Fruit fly (Drosophila melanogaster): ENCODE measurements around the gene Vap33.
A peak's percentile ranks its signal among the peaks of the same experiment; 100 is the strongest.

The Vap33 gene

DNA sequence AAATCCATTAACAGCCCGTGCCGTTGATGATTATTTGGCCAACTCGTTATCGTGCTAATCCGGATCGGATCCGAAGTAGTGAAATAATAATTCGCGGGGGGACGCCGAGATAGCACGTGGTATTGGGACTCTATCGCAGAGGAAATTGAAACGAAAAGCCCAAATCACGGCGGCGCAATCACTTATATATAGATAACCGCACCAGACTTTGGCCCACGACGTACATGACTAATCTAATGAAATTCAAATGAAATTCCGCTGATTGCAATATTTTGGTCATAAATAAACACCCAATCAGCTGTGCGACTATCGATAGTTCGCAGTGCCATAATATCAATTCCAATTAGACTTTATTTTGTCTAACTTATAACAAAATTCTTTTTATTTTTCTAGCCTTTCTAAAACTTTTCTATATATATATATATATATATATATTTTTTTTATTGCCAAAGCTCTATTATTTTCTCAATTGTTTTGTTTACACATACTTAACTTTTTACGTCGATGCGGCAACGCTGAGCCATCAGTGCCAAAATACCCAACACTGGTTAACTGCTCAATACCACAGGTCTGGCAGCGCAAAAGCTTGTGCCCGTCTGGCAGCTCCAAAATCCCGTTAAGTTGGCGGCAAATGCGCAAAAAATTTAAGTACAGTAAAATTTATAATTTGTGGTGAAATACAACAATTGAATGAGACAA, 19.7 kb downstream of the Vap33 start, which contains the start of gene CG6428 (continued):
- TF ChIP-seq CG5245 (GFP tag; optimal IDR thresholded peaks at IDR 0.05), result no peak
- TF ChIP-seq CG10267 (tag; optimal IDR thresholded peaks at IDR 0.05), result peak; percentile 93
- no peak for TF ChIP-seq Fer2 (tag; optimal IDR thresholded peaks at IDR 0.05)
- TF ChIP-seq CG12744 (GFP tag; optimal IDR thresholded peaks at IDR 0.05), result peak; percentile 12
- TF ChIP-seq ewg (GFP tag; optimal IDR thresholded peaks at IDR 0.05), result no peak
- no peak for TF ChIP-seq CG12769 (tag; optimal IDR thresholded peaks at IDR 0.05)
- TF ChIP-seq salm (tag; optimal IDR thresholded peaks at IDR 0.05), result no peak
- peak; percentile 74 for TF ChIP-seq CG15514 (GFP tag; optimal IDR thresholded peaks at IDR 0.05)
- TF ChIP-seq yki (optimal IDR thresholded peaks at IDR 0.05), result no peak
- no peak for TF ChIP-seq crol (GFP tag; IDR thresholded peaks at IDR 0.05)
- TF ChIP-seq CG15269 (tag; optimal IDR thresholded peaks at IDR 0.05), result no peak
- no peak for TF ChIP-seq CHES-1-like (GFP tag; optimal IDR thresholded peaks at IDR 0.05)
- peak; percentile 42 for TF ChIP-seq CG8924 (tag; optimal IDR thresholded peaks at IDR 0.05)
- peak; percentile 59 for TF ChIP-seq CG2116 (GFP tag; optimal IDR thresholded peaks at IDR 0.05)
- TF ChIP-seq CG4617 (GFP tag; optimal IDR thresholded peaks at IDR 0.05; ENCODE audit: borderline replicate concordance), result peak; percentile 13
- peak; percentile 88 for TF ChIP-seq Med (GFP tag)
- no peak for TF ChIP-seq sr (GFP tag; IDR thresholded peaks at IDR 0.05)
- no peak for TF ChIP-seq ham (GFP tag; IDR thresholded peaks at IDR 0.05)
- no peak for TF ChIP-seq CG17568 (GFP tag; optimal IDR thresholded peaks at IDR 0.05)
- TF ChIP-seq CG32772 (GFP tag; IDR thresholded peaks at IDR 0.05), result no peak
- no peak for TF ChIP-seq pho (GFP tag; optimal IDR thresholded peaks at IDR 0.05)
- no peak for TF ChIP-seq Poxn (GFP tag; IDR thresholded peaks at IDR 0.05)
- TF ChIP-seq Hand (GFP tag; optimal IDR thresholded peaks at IDR 0.05), result peak; percentile 28
- TF ChIP-seq Taf1 (GFP tag; IDR thresholded peaks at IDR 0.05), result no peak
- TF ChIP-seq CG10147 (GFP tag; optimal IDR thresholded peaks at IDR 0.05), result no peak
- no peak for TF ChIP-seq fd102C (GFP tag; optimal IDR thresholded peaks at IDR 0.05)
- TF ChIP-seq danr (GFP tag; IDR thresholded peaks at IDR 0.05), result no peak
- TF ChIP-seq abd-A (tag; optimal IDR thresholded peaks at IDR 0.05), result peak; percentile 70
- no peak for TF ChIP-seq org-1 (GFP tag; optimal IDR thresholded peaks at IDR 0.05)
- no peak; the same call in 1 of the 2 replicates for TF ChIP-seq ara (GFP tag; IDR thresholded peaks at IDR 0.05)
- TF ChIP-seq luna (GFP tag; optimal IDR thresholded peaks at IDR 0.05), result no peak
- no peak for TF ChIP-seq CG10274 (GFP tag; optimal IDR thresholded peaks at IDR 0.05)
- TF ChIP-seq E2f2 (GFP tag; IDR thresholded peaks at IDR 0.05), result peak; percentile 87
- TF ChIP-seq CG4820 (GFP tag; optimal IDR thresholded peaks at IDR 0.05), result no peak
- no peak for TF ChIP-seq hb (GFP tag; IDR thresholded peaks at IDR 0.05; ENCODE audit: partially characterized antibody)
- TF ChIP-seq CG17802 (tag; optimal IDR thresholded peaks at IDR 0.05), result peak; percentile 34
- no peak for TF ChIP-seq CG11504 (tag; optimal IDR thresholded peaks at IDR 0.05)
- TF ChIP-seq dysf (GFP tag; IDR thresholded peaks at IDR 0.05), result 0 out of 3 replicates have a peak, but pooled peaks have one; percentile 19
- TF ChIP-seq psq (GFP tag; optimal IDR thresholded peaks at IDR 0.05), result no peak
- TF ChIP-seq NFAT (GFP tag; IDR thresholded peaks at IDR 0.05), result peak; percentile 24; the same call in 1 of the 2 replicates
- peak; percentile 65 for TF ChIP-seq CG16813 (GFP tag; IDR thresholded peaks at IDR 0.05; ENCODE audit: partially characterized antibody)
- no peak for TF ChIP-seq da (GFP tag; optimal IDR thresholded peaks at IDR 0.05)
- no peak for TF ChIP-seq Lpt (GFP tag; optimal IDR thresholded peaks at IDR 0.05)
- peak; percentile 55 for TF ChIP-seq mirr (GFP tag; optimal IDR thresholded peaks at IDR 0.05)
- TF ChIP-seq CG8944 (GFP tag; optimal IDR thresholded peaks at IDR 0.05), result no peak
- TF ChIP-seq gsb (GFP tag; IDR thresholded peaks at IDR 0.05), result no peak
- no peak for TF ChIP-seq Eip74EF (GFP tag; optimal IDR thresholded peaks at IDR 0.05)
- TF ChIP-seq CG7745 (tag; optimal IDR thresholded peaks at IDR 0.05), result no peak
- no peak for TF ChIP-seq repo (GFP tag; optimal IDR thresholded peaks at IDR 0.05)
- TF ChIP-seq CG14050 (GFP tag; IDR thresholded peaks at IDR 0.05), result peak; percentile 20; the same call in 1 of the 3 replicates

Data from whole organism, embryonic.